Worm (Caenorhabditis elegans) whole organism, L2 larva: ENCODE results near the gene nhr-107.

ENCODE experiments used
- egl-27 ChIP-seq: sonication (generic microtip); optimal IDR thresholded peaks from 3 replicates; lab custom pipeline; 2017; ENCODE audit warnings: missing biosample characterization, missing genetic modification reagents, missing genetic modification characterization
- elt-3 ChIP-seq: sonication (generic microtip); optimal IDR thresholded peaks from 2 replicates; lab custom pipeline; 2017; ENCODE audit warnings: missing biosample characterization, missing genetic modification characterization
- mdl-1 ChIP-seq, 2 experiments: fragments of 150-350 bp in 1 of 2; sonication (generic microtip) in 1 of 2; optimal IDR thresholded peaks; 2 replicates each; lab custom pipeline; 2017; ENCODE audit warnings: missing biosample characterization in 2 of 2, missing genetic modification characterization in 2 of 2
- nhr-11 ChIP-seq: fragments of 150-350 bp; optimal IDR thresholded peaks from 2 replicates; lab custom pipeline; 2014; ENCODE audit warnings: missing biosample characterization, missing genetic modification characterization
- snpc-4 ChIP-seq: fragments of 150-350 bp; optimal IDR thresholded peaks from 2 replicates; lab custom pipeline; 2014; ENCODE audit warnings: missing biosample characterization, missing genetic modification characterization
- zag-1 ChIP-seq: fragments of 150-350 bp; optimal IDR thresholded peaks from 2 replicates; lab custom pipeline; 2014; ENCODE audit warnings: missing biosample characterization, missing genetic modification characterization
- ztf-11 ChIP-seq: sonication (generic microtip); optimal IDR thresholded peaks from 2 replicates; lab custom pipeline; 2017; ENCODE audit warnings: missing biosample characterization, missing genetic modification characterization

DNA sequence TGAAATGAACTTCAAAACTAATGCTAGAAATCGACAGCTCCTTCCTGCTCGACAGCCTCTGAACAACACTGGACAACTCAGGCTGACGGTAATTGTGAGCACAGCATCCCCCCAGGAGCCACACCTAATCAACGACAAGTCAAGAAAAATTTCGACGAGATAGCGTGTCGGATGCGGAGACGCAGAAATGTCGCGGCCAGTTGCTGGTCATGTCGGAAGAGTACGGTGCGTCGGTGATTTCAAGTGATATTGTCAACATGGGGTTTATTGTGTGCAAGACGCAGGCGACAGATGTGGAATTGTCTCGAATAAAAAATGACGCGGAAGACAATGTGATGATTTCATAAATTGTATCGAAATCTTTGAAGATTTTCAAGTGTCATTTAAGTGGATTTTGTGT is 39.6 kb upstream of the nhr-107 start, which contains the start of gene twk-11:
- no peak for TF ChIP-seq nhr-11 (tag; lab: Kevin White, UChicago)
- no peak for TF ChIP-seq egl-27 (tag; lab: Kevin White, UChicago)
- no peak for TF ChIP-seq mdl-1 (tag; optimal IDR thresholded peaks at IDR 0.05; lab: Kevin White, UChicago)
- no peak for TF ChIP-seq snpc-4 (tag; lab: Kevin White, UChicago)
- TF ChIP-seq elt-3 (tag; lab: Kevin White, UChicago): no peak
- TF ChIP-seq ztf-11 (tag; lab: Kevin White, UChicago): no peak
- no peak for TF ChIP-seq zag-1 (tag; lab: Kevin White, UChicago)
